Fruit fly (Drosophila melanogaster): ENCODE measurements around the gene CG2162.

Gene CG2162

dm6 chr3L:3070274-3071204 is 35.5 kb downstream of the CG2162 start, which contains the start of the genes CG32486 and PAN3 (continued):
- no peak for TF ChIP-seq Fer2 (tag; optimal IDR thresholded peaks at IDR 0.05)
- TF ChIP-seq ems (GFP tag; optimal IDR thresholded peaks at IDR 0.05): peak; percentile 26
- TF ChIP-seq CG6791 (GFP tag; IDR thresholded peaks at IDR 0.05; ENCODE audit: partially characterized antibody): peak; percentile 83
- TF ChIP-seq crc (GFP tag; optimal IDR thresholded peaks at IDR 0.05): peak; percentile 1
- TF ChIP-seq oc (tag; optimal IDR thresholded peaks at IDR 0.05): peak; percentile 43
- TF ChIP-seq CG5953 (GFP tag; IDR thresholded peaks at IDR 0.05): no peak
- TF ChIP-seq unpg (GFP tag; optimal IDR thresholded peaks at IDR 0.05): peak; percentile 40
- TF ChIP-seq ac (GFP tag; optimal IDR thresholded peaks at IDR 0.05): no peak
- TF ChIP-seq exex (tag; optimal IDR thresholded peaks at IDR 0.05): peak; percentile 19
- peak; percentile 67 for TF ChIP-seq scrt (GFP tag; optimal IDR thresholded peaks at IDR 0.05)
- TF ChIP-seq fd3F (GFP tag; optimal IDR thresholded peaks at IDR 0.05): peak; percentile 9
- TF ChIP-seq CG31365 (tag; optimal IDR thresholded peaks at IDR 0.05): peak; percentile 35
- no peak for TF ChIP-seq CG11696 (GFP tag; IDR thresholded peaks at IDR 0.05)
- no peak for TF ChIP-seq al (GFP tag; IDR thresholded peaks at IDR 0.05)
- TF ChIP-seq bab2 (GFP tag; optimal IDR thresholded peaks at IDR 0.05): no peak
- no peak for TF ChIP-seq ssp (GFP tag; IDR thresholded peaks at IDR 0.05)
- peak; percentile 38 for TF ChIP-seq CG1647 (GFP tag; optimal IDR thresholded peaks at IDR 0.05)
- TF ChIP-seq Dip3 (GFP tag; optimal IDR thresholded peaks at IDR 0.05): peak; percentile 44
- peak; percentile 82 for TF ChIP-seq mirr (GFP tag; optimal IDR thresholded peaks at IDR 0.05)
- TF ChIP-seq CG8765 (GFP tag; IDR thresholded peaks at IDR 0.05): no peak; the same call in 1 of the 2 replicates
- TF ChIP-seq CG10366 (GFP tag; IDR thresholded peaks at IDR 0.05): no peak; the same call in 1 of the 2 replicates
- TF ChIP-seq ewg (GFP tag; optimal IDR thresholded peaks at IDR 0.05): peak; percentile 26
- peak; percentile 69 for TF ChIP-seq Side (GFP tag; optimal IDR thresholded peaks at IDR 0.05)
- no peak for TF ChIP-seq CG4282 (GFP tag; optimal IDR thresholded peaks at IDR 0.05)
- peak; percentile 31 to 49 for TF ChIP-seq Trl (optimal IDR thresholded peaks at IDR 0.05)
- peak; percentile 63 for TF ChIP-seq Trl (GFP tag; optimal IDR thresholded peaks at IDR 0.05)
- peak; percentile 38 for TF ChIP-seq kah (GFP tag; optimal IDR thresholded peaks at IDR 0.05)
- no peak for TF ChIP-seq lmd (GFP tag; IDR thresholded peaks at IDR 0.05)
- TF ChIP-seq crp (GFP tag; optimal IDR thresholded peaks at IDR 0.05): peak in 1 of 2 experiments; percentile 54
- no peak for TF ChIP-seq CG9437 (GFP tag; optimal IDR thresholded peaks at IDR 0.05)
- TF ChIP-seq jigr1 (GFP tag; IDR thresholded peaks at IDR 0.05): no peak
- TF ChIP-seq gsb (GFP tag; IDR thresholded peaks at IDR 0.05): peak; percentile 38
- TF ChIP-seq CG10462 (GFP tag; optimal IDR thresholded peaks at IDR 0.05): no peak
- TF ChIP-seq chif (GFP tag; optimal IDR thresholded peaks at IDR 0.05): no peak
- TF ChIP-seq chm (GFP tag; IDR thresholded peaks at IDR 0.05): peak; percentile 92
- TF ChIP-seq gem (tag; optimal IDR thresholded peaks at IDR 0.05): peak; percentile 54
- TF ChIP-seq CG4360 (GFP tag; IDR thresholded peaks at IDR 0.05): peak; percentile 47; the same call in 1 of the 2 replicates
- peak; percentile 33 for TF ChIP-seq Meics (GFP tag; optimal IDR thresholded peaks at IDR 0.05)
- no peak for TF ChIP-seq Usf (GFP tag; optimal IDR thresholded peaks at IDR 0.05)
- peak; percentile 28 for TF ChIP-seq CG1602 (GFP tag; optimal IDR thresholded peaks at IDR 0.05)
- peak; percentile 62 for TF ChIP-seq CG3995 (GFP tag; optimal IDR thresholded peaks at IDR 0.05)
- no peak for TF ChIP-seq D (optimal IDR thresholded peaks at IDR 0.05)
- peak; percentile 38 for TF ChIP-seq D (GFP tag; optimal IDR thresholded peaks at IDR 0.05)
- TF ChIP-seq B-H1 (GFP tag; IDR thresholded peaks at IDR 0.05): peak; percentile 20; the same call in 1 of the 3 replicates
- TF ChIP-seq zen2 (GFP tag; IDR thresholded peaks at IDR 0.05; ENCODE audit: partially characterized antibody): peak; percentile 45; the same call in 2 of the 3 replicates
- peak; percentile 31 for TF ChIP-seq CG12942 (GFP tag; optimal IDR thresholded peaks at IDR 0.05)
- TF ChIP-seq CG16779 (GFP tag; IDR thresholded peaks at IDR 0.05): peak; percentile 86
- peak in 1 of 3 experiments; percentile 62 for TF ChIP-seq Stat92E (GFP tag; optimal IDR thresholded peaks at IDR 0.05)
- peak; percentile 52 for TF ChIP-seq CG18262 (tag; optimal IDR thresholded peaks at IDR 0.05)
